Worm (Caenorhabditis elegans) whole organism, young adult: ENCODE measurements around the gene F10C1.1.

Experiments
- B0261.1 ChIP-seq: sonication (generic microtip); optimal IDR thresholded peaks from 2 replicates; lab custom pipeline; 2016; ENCODE audit warnings: mild to moderate bottlenecking, missing genetic modification characterization, moderate library complexity, missing compliant biosample characterization
- D2030.7 ChIP-seq: fragments of 200-800 bp; sonication (Bioruptor generic); IDR thresholded peaks from 2 replicates; pipeline ENCODE4 v1.3.6; 2022; ENCODE audit warnings: missing genetic modification reagents, missing genetic modification characterization, missing compliant biosample characterization
- T07F8.4 ChIP-seq: sonication (generic microtip); optimal IDR thresholded peaks from 2 replicates; lab custom pipeline; 2016; ENCODE audit warnings: mild to moderate bottlenecking, missing genetic modification characterization, moderate library complexity, missing compliant biosample characterization
- ZK185.1 ChIP-seq: sonication (generic microtip); optimal IDR thresholded peaks from 2 replicates; lab custom pipeline; 2016; ENCODE audit warnings: mild to moderate bottlenecking, missing genetic modification characterization, missing compliant biosample characterization; ENCODE audit not compliant: poor library complexity, severe bottlenecking
- aptf-2 ChIP-seq: fragments of 200-800 bp; sonication (Bioruptor generic); conservative IDR thresholded peaks from 2 replicates; pipeline ENCODE4 v1.3.6; 2022; ENCODE audit warnings: missing genetic modification reagents, missing genetic modification characterization, missing compliant biosample characterization
- attf-5 ChIP-seq: fragments of 200-800 bp; sonication (Bioruptor generic); optimal IDR thresholded peaks from 2 replicates; lab custom pipeline; 2018; ENCODE audit warnings: mild to moderate bottlenecking, missing genetic modification characterization, missing compliant biosample characterization
- bed-2 ChIP-seq: fragments of 200-800 bp; sonication (Bioruptor generic); IDR thresholded peaks from 2 replicates; pipeline ENCODE4 v1.3.6; 2022; ENCODE audit warnings: missing genetic modification reagents, missing genetic modification characterization, missing compliant biosample characterization
- ccch-3 ChIP-seq: fragments of 200-800 bp; sonication (Bioruptor generic); optimal IDR thresholded peaks from 2 replicates; lab custom pipeline; 2018; ENCODE audit warnings: mild to moderate bottlenecking, missing genetic modification characterization, missing compliant biosample characterization
- ceh-100 ChIP-seq: fragments of 200-800 bp; sonication (Bioruptor generic); IDR thresholded peaks from 2 replicates; pipeline ENCODE4 v1.3.6; 2022; ENCODE audit warnings: missing genetic modification reagents, missing genetic modification characterization, missing compliant biosample characterization
- ceh-40 ChIP-seq: fragments of 200-800 bp; sonication (Bioruptor generic); IDR thresholded peaks from 2 replicates; pipeline ENCODE4 v1.3.6; 2022; ENCODE audit warnings: missing genetic modification characterization, missing compliant biosample characterization
- ceh-91 ChIP-seq: fragments of 200-800 bp; sonication (Bioruptor generic); IDR thresholded peaks from 2 replicates; pipeline ENCODE4 v1.3.6; 2022; ENCODE audit warnings: missing genetic modification reagents, missing genetic modification characterization, missing compliant biosample characterization
- chd-7 ChIP-seq: sonication (generic microtip); optimal IDR thresholded peaks from 2 replicates; lab custom pipeline; 2016; ENCODE audit warnings: mild to moderate bottlenecking, missing genetic modification characterization, moderate library complexity, missing compliant biosample characterization
- dox-1 ChIP-seq: fragments of 200-800 bp; sonication (Bioruptor generic); IDR thresholded peaks from 2 replicates; pipeline ENCODE4 v1.3.6; 2022; ENCODE audit warnings: missing genetic modification reagents, missing genetic modification characterization, missing compliant biosample characterization
- him-1 ChIP-seq: sonication (generic microtip); optimal IDR thresholded peaks from 2 replicates; lab custom pipeline; 2016; ENCODE audit warnings: missing genotype, missing genetic modification reagents, missing genetic modification characterization, missing compliant biosample characterization
- hmg-1.2 ChIP-seq: fragments of 200-800 bp; sonication (Bioruptor generic); IDR thresholded peaks from 2 replicates; pipeline ENCODE4 v1.3.6; 2022; ENCODE audit warnings: missing genetic modification reagents, missing genetic modification characterization, missing compliant biosample characterization
- let-526 ChIP-seq: fragments of 200-800 bp; sonication (Bioruptor generic); IDR thresholded peaks from 2 replicates; pipeline ENCODE4 v1.3.6; 2022; ENCODE audit warnings: missing genetic modification reagents, missing genetic modification characterization, missing compliant biosample characterization
- lin-35 ChIP-seq, 3 experiments: fragments of 150-350 bp in 2 of 3; sonication (generic microtip) in 1 of 3; optimal IDR thresholded peaks; 2 replicates each; lab custom pipeline; 2014 to 2018; ENCODE audit warnings: missing biosample characterization in 3 of 3, missing genetic modification characterization in 3 of 3, missing genetic modification reagents in 3 of 3
- lin-40 ChIP-seq: sonication (generic microtip); optimal IDR thresholded peaks from 2 replicates; lab custom pipeline; 2016; ENCODE audit warnings: missing genetic modification characterization, mild to moderate bottlenecking, missing compliant biosample characterization, missing genotype, missing genetic modification reagents
- lsl-1 ChIP-seq: fragments of 200-800 bp; sonication (Bioruptor generic); optimal IDR thresholded peaks from 2 replicates; lab custom pipeline; 2018; ENCODE audit warnings: mild to moderate bottlenecking, missing genetic modification characterization, moderate library complexity, missing compliant biosample characterization
- mel-28 ChIP-seq: sonication (generic microtip); optimal IDR thresholded peaks from 2 replicates; lab custom pipeline; 2016; ENCODE audit warnings: borderline replicate concordance, mild to moderate bottlenecking, missing genetic modification characterization, missing compliant biosample characterization
- mxl-1 ChIP-seq: sonication (generic microtip); optimal IDR thresholded peaks from 2 replicates; lab custom pipeline; 2016; ENCODE audit warnings: missing genetic modification characterization, missing compliant biosample characterization
- nfyb-1 ChIP-seq: fragments of 200-800 bp; sonication (Bioruptor generic); IDR thresholded peaks from 2 replicates; pipeline ENCODE4 v1.3.6; 2022; ENCODE audit warnings: missing genetic modification reagents, missing genetic modification characterization, missing compliant biosample characterization
- pha-4 ChIP-seq: fragments of 150-350 bp; sonication (generic microtip); optimal IDR thresholded peaks from 2 replicates; lab custom pipeline; 2014; ENCODE audit warnings: missing biosample characterization, missing genetic modification reagents, missing genetic modification characterization
- rcor-1 ChIP-seq: fragments of 200-800 bp; sonication (Bioruptor generic); IDR thresholded peaks from 2 replicates; pipeline ENCODE4 v1.3.6; 2022; ENCODE audit warnings: missing genetic modification reagents, missing genetic modification characterization, missing compliant biosample characterization
- sea-2 ChIP-seq: fragments of 200-800 bp; sonication (Bioruptor generic); IDR thresholded peaks from 2 replicates; pipeline ENCODE4 v1.3.6; 2022; ENCODE audit warnings: missing genetic modification characterization, missing compliant biosample characterization
- snpc-1.3 ChIP-seq: sonication (generic microtip); optimal IDR thresholded peaks from 2 replicates; lab custom pipeline; 2017; ENCODE audit warnings: missing genetic modification characterization, mild to moderate bottlenecking, missing compliant biosample characterization, antibody characterized with exemption, moderate library complexity, missing genotype, missing genetic modification reagents; ENCODE audit not compliant: insufficient read depth
- unc-130 ChIP-seq: sonication (generic microtip); optimal IDR thresholded peaks from 2 replicates; lab custom pipeline; 2016; ENCODE audit warnings: missing genetic modification reagents, missing genetic modification characterization, missing compliant biosample characterization
- zfh-2 ChIP-seq: fragments of 200-800 bp; sonication (Bioruptor generic); conservative IDR thresholded peaks from 2 replicates; pipeline ENCODE4 v1.3.6; 2022; ENCODE audit warnings: missing genetic modification reagents, missing genetic modification characterization, missing compliant biosample characterization
- ztf-18 ChIP-seq: sonication (generic microtip); optimal IDR thresholded peaks from 2 replicates; lab custom pipeline; 2016; ENCODE audit warnings: missing genotype, mild to moderate bottlenecking, missing genetic modification characterization, missing compliant biosample characterization
- ztf-22 ChIP-seq: fragments of 200-800 bp; sonication (Bioruptor generic); optimal IDR thresholded peaks from 2 replicates; lab custom pipeline; 2018; ENCODE audit warnings: mild to moderate bottlenecking, missing genetic modification characterization, moderate library complexity, missing compliant biosample characterization
- ztf-28 ChIP-seq: fragments of 200-800 bp; sonication (Bioruptor generic); IDR thresholded peaks from 2 replicates; pipeline ENCODE4 v1.3.6; 2022; ENCODE audit warnings: missing genetic modification reagents, missing genetic modification characterization, missing compliant biosample characterization
- ztf-6 ChIP-seq: fragments of 200-800 bp; sonication (Bioruptor generic); IDR thresholded peaks from 2 replicates; pipeline ENCODE4 v1.3.6; 2022; ENCODE audit warnings: missing genetic modification reagents, missing genetic modification characterization, missing compliant biosample characterization

F10C1.1 gene

DNA sequence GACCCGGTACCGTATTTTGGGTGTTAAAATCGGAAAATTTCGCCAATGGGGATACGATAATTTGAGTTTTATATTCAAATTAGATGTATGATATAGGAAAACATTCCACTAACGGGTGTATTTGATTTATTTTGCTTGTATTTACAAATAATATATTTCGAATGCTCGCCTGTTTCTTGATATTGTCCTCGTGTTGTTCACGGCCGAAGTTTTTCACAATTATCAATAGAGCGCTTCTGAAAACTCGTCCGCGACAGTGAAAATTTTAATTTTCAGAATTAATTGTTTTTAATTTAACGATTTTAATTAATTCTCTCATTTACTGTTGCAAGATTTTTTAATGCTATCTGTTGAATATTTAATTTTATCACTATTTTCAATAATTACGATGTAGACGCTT is 45.6 kb downstream of the F10C1.1 start (continued):
- TF ChIP-seq snpc-1.3 (tag; lab: Kevin White, UChicago) (no peak), chd-7 (no peak), mel-28 (no peak), bed-2 (GFP tag; lab: Robert Waterston, UW) (0 out of 2 replicates have a peak, but pooled peaks have one; percentile 24), ztf-6 (GFP tag; lab: Robert Waterston, UW) (0 out of 2 replicates have a peak, but pooled peaks have one; percentile 47), lsl-1 (GFP tag; lab: Kevin White, UChicago) (peak; percentile 58), B0261.1 (tag; lab: Kevin White, UChicago) (no peak), ceh-91 (GFP tag; lab: Robert Waterston, UW) (0 out of 2 replicates have a peak, but pooled peaks have one; percentile 55), T07F8.4 (tag; lab: Kevin White, UChicago) (no peak), let-526 (GFP tag; lab: Robert Waterston, UW) (0 out of 2 replicates have a peak, but pooled peaks have one; percentile 14), rcor-1 (peak; percentile 68), hmg-1.2 (peak; percentile 21; the same call in 1 of the 2 replicates), unc-130 (GFP tag; lab: Kevin White, UChicago) (peak; percentile 9), ztf-28 (0 out of 2 replicates have a peak, but pooled peaks have one; percentile 61), ceh-100 (GFP tag; lab: Robert Waterston, UW) (peak; percentile 69), lin-35 (GFP tag; optimal IDR thresholded peaks at IDR 0.05; lab: Kevin White, UChicago) (no peak), zfh-2 (GFP tag; lab: Robert Waterston, UW) (no peak), lin-40 (tag; lab: Kevin White, UChicago) (no peak), aptf-2 (0 out of 2 replicates have a peak, but pooled peaks have one; percentile 26), dox-1 (peak; percentile 70), ZK185.1 (tag; lab: Kevin White, UChicago) (peak; percentile 34), him-1 (tag; lab: Kevin White, UChicago) (peak; percentile 40), attf-5 (GFP tag; lab: Kevin White, UChicago) (peak; percentile 31), pha-4 (tag; lab: Kevin White, UChicago) (no peak), D2030.7 (GFP tag; lab: Robert Waterston, UW) (peak; percentile 51; the same call in 1 of the 2 replicates), mxl-1 (tag; lab: Kevin White, UChicago) (no peak)

DNA sequence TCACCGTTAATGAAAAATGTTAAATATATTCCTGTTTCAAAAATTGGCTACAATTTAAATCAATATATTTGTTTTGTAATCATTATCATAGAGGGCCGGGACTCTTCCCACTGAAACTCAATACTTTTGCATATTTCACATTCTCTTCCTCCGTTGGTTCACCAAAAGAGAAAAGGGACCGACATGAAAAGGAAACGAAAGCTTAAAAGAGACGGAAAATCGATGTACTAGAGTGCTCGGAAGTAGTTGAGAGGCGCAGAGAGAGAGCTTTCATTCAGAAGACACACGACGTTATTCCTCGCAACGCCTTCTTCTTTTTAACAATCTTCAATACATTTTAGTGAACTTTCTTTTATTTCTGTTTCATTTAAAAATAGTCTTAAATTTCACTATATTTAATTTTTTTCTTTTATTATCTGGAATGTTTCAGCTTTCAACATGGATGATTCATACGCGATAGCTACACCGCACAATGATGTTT is 46.3 kb downstream of the F10C1.1 start, which contains the start of gene ehs-1:
TSS of gene ehs-1 (plus strand) at position 431 of the 481 bp plus-strand sequence.
- TF ChIP-seq hmg-1.2 = 0 out of 2 replicates have a peak, but pooled peaks have one; percentile 4
- TF ChIP-seq nfyb-1 (GFP tag; lab: Robert Waterston, UW) = 0 out of 2 replicates have a peak, but pooled peaks have one; percentile 8
- TF ChIP-seq ztf-22 (GFP tag; lab: Kevin White, UChicago) = no peak
- TF ChIP-seq ztf-18 (tag; lab: Kevin White, UChicago) = no peak
- no peak for TF ChIP-seq unc-130 (GFP tag; lab: Kevin White, UChicago)
- TF ChIP-seq ccch-3 (GFP tag; lab: Kevin White, UChicago) = no peak
- TF ChIP-seq ceh-40 (GFP tag; lab: Robert Waterston, UW) = no peak
- no peak for TF ChIP-seq sea-2 (GFP tag; lab: Robert Waterston, UW)
- TF ChIP-seq, all 124 proteins: peak for 2
